Fruit fly (Drosophila melanogaster): ENCODE data around the gene CG4408.

DNA sequence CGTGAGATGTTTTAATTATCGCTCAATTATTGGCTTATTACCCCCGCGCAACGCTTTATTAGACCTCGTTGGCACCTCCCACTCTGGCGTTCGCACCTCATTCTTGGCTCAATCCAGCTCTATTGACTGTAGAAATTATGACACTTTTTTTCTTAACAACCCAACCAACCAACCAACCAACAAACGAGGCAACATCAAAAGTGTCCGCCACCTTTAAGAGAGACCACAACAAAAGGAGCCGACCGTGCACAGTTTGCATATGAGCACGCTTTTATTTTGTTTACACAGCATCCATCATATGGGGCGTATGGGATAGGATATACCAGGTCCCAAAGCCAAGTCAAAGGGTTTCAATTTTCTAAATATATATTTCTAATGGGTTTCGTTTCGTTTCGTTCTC is 22.8 kb downstream of the CG4408 start:
- no peak for TF ChIP-seq CG15710 (tag; optimal IDR thresholded peaks at IDR 0.05)
- no peak for TF ChIP-seq CG9948 (tag; optimal IDR thresholded peaks at IDR 0.05)
- TF ChIP-seq Ets98B (GFP tag; IDR thresholded peaks at IDR 0.05) = no peak
- no peak for TF ChIP-seq fd96Ca (GFP tag; IDR thresholded peaks at IDR 0.05)
- no peak for TF ChIP-seq CG14655 (GFP tag; optimal IDR thresholded peaks at IDR 0.05)
- TF ChIP-seq CG10348 (GFP tag; IDR thresholded peaks at IDR 0.05) = no peak
- no peak for TF ChIP-seq EcR (GFP tag; optimal IDR thresholded peaks at IDR 0.05)
- TF ChIP-seq Pif1A (GFP tag; optimal IDR thresholded peaks at IDR 0.05) = no peak
